Worm (Caenorhabditis elegans) whole organism, mixed stage, embryonic: ENCODE results near the gene C49C3.21.
"Not testable (repeated sequence)": the region's sequence is repeated elsewhere in the genome, so short reads cannot be mapped to it uniquely, and the experiment has no call there.

Source experiments
- M03D4.4 ChIP-seq: sonication (generic microtip); optimal IDR thresholded peaks from 2 replicates; lab custom pipeline; 2017; ENCODE audit warnings: mild to moderate bottlenecking, missing genetic modification characterization, missing compliant biosample characterization
- bed-3 ChIP-seq: fragments of 200-800 bp; sonication (Bioruptor generic); optimal IDR thresholded peaks from 3 replicates; lab custom pipeline; 2018; ENCODE audit warnings: mild to moderate bottlenecking, missing genetic modification characterization, moderate library complexity, missing compliant biosample characterization
- ceh-39 ChIP-seq: fragments of 150-350 bp; optimal IDR thresholded peaks from 2 replicates; lab custom pipeline; 2014; ENCODE audit warnings: missing biosample characterization, missing genetic modification characterization
- ceh-43 ChIP-seq: fragments of 200-800 bp; sonication (Bioruptor generic); optimal IDR thresholded peaks from 2 replicates; lab custom pipeline; 2018; ENCODE audit warnings: mild to moderate bottlenecking, missing genetic modification characterization, moderate library complexity, missing compliant biosample characterization
- ceh-83 ChIP-seq: fragments of 200-800 bp; sonication (Bioruptor generic); optimal IDR thresholded peaks from 2 replicates; lab custom pipeline; 2018; ENCODE audit warnings: mild to moderate bottlenecking, missing genetic modification characterization, missing compliant biosample characterization
- drap-1 ChIP-seq: fragments of 200-800 bp; sonication (Bioruptor generic); optimal IDR thresholded peaks from 3 replicates; lab custom pipeline; 2018; ENCODE audit warnings: mild to moderate bottlenecking, missing genetic modification characterization, missing compliant biosample characterization
- elt-3 ChIP-seq: fragments of 150-350 bp; optimal IDR thresholded peaks from 2 replicates; lab custom pipeline; 2014; ENCODE audit warnings: missing biosample characterization, missing genetic modification characterization
- flh-1 ChIP-seq: fragments of 200-800 bp; sonication (Bioruptor generic); optimal IDR thresholded peaks from 2 replicates; lab custom pipeline; 2018; ENCODE audit warnings: mild to moderate bottlenecking, missing genetic modification characterization, moderate library complexity, missing compliant biosample characterization
- ham-2 ChIP-seq: fragments of 200-800 bp; sonication (Bioruptor generic); optimal IDR thresholded peaks from 2 replicates; lab custom pipeline; 2018; ENCODE audit warnings: mild to moderate bottlenecking, missing genetic modification characterization, missing compliant biosample characterization
- hlh-1 ChIP-seq: fragments of 150-350 bp; optimal IDR thresholded peaks from 2 replicates; lab custom pipeline; 2014; ENCODE audit warnings: missing biosample characterization, missing genetic modification reagents, missing genetic modification characterization
- lin-13 ChIP-seq: fragments of 150-350 bp; optimal IDR thresholded peaks from 2 replicates; lab custom pipeline; 2014; ENCODE audit warnings: missing biosample characterization, missing genetic modification characterization
- lsy-2 ChIP-seq: fragments of 150-350 bp; optimal IDR thresholded peaks from 2 replicates; lab custom pipeline; 2014; ENCODE audit warnings: missing biosample characterization, missing genetic modification characterization
- mab-5 ChIP-seq: fragments of 150-350 bp; optimal IDR thresholded peaks from 2 replicates; lab custom pipeline; 2014; ENCODE audit warnings: missing biosample characterization, missing genetic modification characterization
- mep-1 ChIP-seq: fragments of 150-350 bp; optimal IDR thresholded peaks from 2 replicates; lab custom pipeline; 2017; ENCODE audit warnings: missing biosample characterization, missing genetic modification reagents, missing genetic modification characterization, inconsistent platforms
- mls-2 ChIP-seq: sonication (generic microtip); optimal IDR thresholded peaks from 2 replicates; lab custom pipeline; 2016; ENCODE audit warnings: mild to moderate bottlenecking, missing genetic modification characterization, moderate library complexity, missing compliant biosample characterization
- nhr-12 ChIP-seq: fragments of 150-350 bp; optimal IDR thresholded peaks from 2 replicates; lab custom pipeline; 2014; ENCODE audit warnings: missing biosample characterization, missing genetic modification characterization
- nhr-237 ChIP-seq: fragments of 150-350 bp; optimal IDR thresholded peaks from 2 replicates; lab custom pipeline; 2014; ENCODE audit warnings: missing biosample characterization, missing genetic modification characterization
- nhr-28 ChIP-seq: fragments of 150-350 bp; optimal IDR thresholded peaks from 2 replicates; lab custom pipeline; 2014; ENCODE audit warnings: missing biosample characterization, missing genetic modification characterization
- nhr-76 ChIP-seq: sonication (generic microtip); optimal IDR thresholded peaks from 2 replicates; lab custom pipeline; 2017; ENCODE audit warnings: missing biosample characterization, missing genetic modification characterization
- pha-4 ChIP-seq: fragments of 150-350 bp; optimal IDR thresholded peaks from 2 replicates; lab custom pipeline; 2018; ENCODE audit warnings: missing biosample characterization, missing genetic modification reagents, missing genetic modification characterization
- sem-2 ChIP-seq: fragments of 200-800 bp; sonication (Bioruptor generic); optimal IDR thresholded peaks from 2 replicates; lab custom pipeline; 2018; ENCODE audit warnings: mild to moderate bottlenecking, missing genetic modification characterization, missing compliant biosample characterization
- snpc-4 ChIP-seq: fragments of 150-350 bp; optimal IDR thresholded peaks from 2 replicates; lab custom pipeline; 2014; ENCODE audit warnings: missing biosample characterization, missing genetic modification characterization
- sptf-1 ChIP-seq: sonication (generic microtip); optimal IDR thresholded peaks from 2 replicates; lab custom pipeline; 2017; ENCODE audit warnings: mild to moderate bottlenecking, missing genetic modification characterization, moderate library complexity, missing compliant biosample characterization
- unc-120 ChIP-seq: sonication (generic microtip); optimal IDR thresholded peaks from 2 replicates; lab custom pipeline; 2017; ENCODE audit warnings: missing genetic modification characterization, missing compliant biosample characterization; ENCODE audit not compliant: poor library complexity, severe bottlenecking
- unc-39 ChIP-seq: fragments of 150-350 bp; optimal IDR thresholded peaks from 2 replicates; lab custom pipeline; 2014; ENCODE audit warnings: missing biosample characterization, missing genetic modification characterization
- unc-62 ChIP-seq: fragments of 150-350 bp; optimal IDR thresholded peaks from 2 replicates; lab custom pipeline; 2014; ENCODE audit warnings: missing biosample characterization, missing genetic modification reagents, missing genetic modification characterization
- zip-8 ChIP-seq: fragments of 150-350 bp; optimal IDR thresholded peaks from 2 replicates; lab custom pipeline; 2014; ENCODE audit warnings: missing biosample characterization, missing genetic modification characterization
- ztf-11 ChIP-seq: fragments of 150-350 bp; optimal IDR thresholded peaks from 2 replicates; lab custom pipeline; 2014; ENCODE audit warnings: missing biosample characterization, missing genetic modification characterization

C49C3.21 gene

DNA sequence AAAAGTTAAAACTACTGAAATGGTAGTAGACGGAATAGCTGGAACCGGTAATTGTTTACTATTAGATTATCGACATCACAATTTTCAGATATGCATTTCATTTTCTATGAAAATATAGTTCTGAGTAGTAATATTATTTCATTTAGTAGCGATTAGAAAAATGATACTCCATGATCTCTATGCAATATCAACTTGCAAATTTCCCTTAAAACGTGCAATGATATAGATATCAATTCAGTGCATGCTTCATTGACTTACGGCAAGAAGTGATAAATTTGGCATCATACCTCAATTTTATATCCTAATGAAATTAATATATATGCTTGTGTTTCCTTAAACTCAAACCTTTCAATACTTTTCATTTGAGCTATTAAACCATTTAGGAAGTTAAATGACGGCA lies at the start of gene C49C3.21:
Gene C49C3.21 (plus strand): TSS at position 301 of the 400 bp plus-strand sequence.
- TF ChIP-seq lin-13 (no peak), ham-2 (GFP tag; lab: Kevin White, UChicago) (no peak), unc-39 (no peak)

DNA sequence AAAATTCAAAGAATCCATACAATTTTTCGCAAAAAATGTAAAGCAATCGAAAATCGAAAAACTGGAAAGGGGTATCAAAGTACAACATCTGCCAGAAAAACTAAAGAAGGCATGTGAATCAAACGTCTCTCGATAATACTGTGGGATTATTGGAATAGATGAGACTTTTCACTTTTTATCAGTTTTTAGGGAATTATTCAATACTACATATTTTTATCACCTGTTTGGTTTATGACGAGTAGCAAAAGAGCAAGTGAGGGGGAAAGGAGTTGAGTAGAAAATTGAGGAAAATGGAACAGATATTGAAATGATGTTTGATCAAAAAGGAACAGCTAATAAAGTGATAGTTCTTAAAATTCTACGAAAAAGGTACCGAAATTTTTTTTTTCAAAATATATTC lies 49.7 kb upstream of the C49C3.21 start:
- no peak for TF ChIP-seq elt-3 (tag; lab: Kevin White, UChicago)
- no peak for TF ChIP-seq ztf-11 (tag; lab: Kevin White, UChicago)
- no peak for TF ChIP-seq ham-2 (GFP tag; lab: Kevin White, UChicago)
- TF ChIP-seq M03D4.4 (tag; lab: Kevin White, UChicago): no peak
- TF ChIP-seq hlh-1 (tag; lab: Kevin White, UChicago): no peak
- TF ChIP-seq nhr-12 (tag; lab: Kevin White, UChicago): no peak
- TF ChIP-seq, all 35 proteins: peak for 0

DNA sequence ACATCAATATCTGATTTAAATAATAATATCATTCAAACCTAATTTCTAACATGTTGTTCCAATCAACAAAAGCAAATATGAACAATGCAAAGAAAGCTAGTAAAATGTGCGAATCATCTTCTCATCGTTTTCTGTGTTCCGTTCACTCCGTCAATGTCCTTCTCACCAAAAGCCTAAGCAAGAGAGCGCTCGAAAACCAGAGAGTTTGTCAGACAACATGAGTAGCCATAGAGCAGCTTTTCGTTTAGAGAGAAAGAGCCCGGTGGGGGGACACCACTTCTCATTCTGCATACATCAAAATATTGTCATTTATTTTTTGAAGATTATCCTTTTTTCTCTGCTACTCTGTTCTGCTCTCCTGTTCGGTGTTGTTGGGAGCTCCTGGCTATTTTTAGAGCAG lies 49.1 kb upstream of the C49C3.21 start:
- no peak for TF ChIP-seq flh-1 (GFP tag; lab: Kevin White, UChicago)
- no peak for TF ChIP-seq mls-2
- no peak for TF ChIP-seq nhr-28
- no peak for TF ChIP-seq lin-13
- TF ChIP-seq ceh-83 (GFP tag; lab: Kevin White, UChicago): no peak
- TF ChIP-seq lsy-2: no peak
- peak; percentile 14 for TF ChIP-seq pha-4 (tag; lab: Kevin White, UChicago)
- TF ChIP-seq drap-1 (GFP tag; lab: Kevin White, UChicago): no peak
- no peak for TF ChIP-seq ceh-39 (tag; lab: Kevin White, UChicago)
- TF ChIP-seq unc-62 (GFP tag; lab: Kevin White, UChicago): no peak
- TF ChIP-seq nhr-76 (tag; lab: Kevin White, UChicago): no peak
- peak; percentile 19 for TF ChIP-seq unc-120 (tag; lab: Kevin White, UChicago)
- TF ChIP-seq snpc-4 (tag; lab: Kevin White, UChicago): no peak
- no peak for TF ChIP-seq mab-5 (tag; lab: Kevin White, UChicago)
- no peak for TF ChIP-seq ztf-11 (tag; lab: Kevin White, UChicago)
- no peak for TF ChIP-seq bed-3
- no peak for TF ChIP-seq unc-39
- TF ChIP-seq hlh-1 (tag; lab: Kevin White, UChicago): peak; percentile 20

DNA sequence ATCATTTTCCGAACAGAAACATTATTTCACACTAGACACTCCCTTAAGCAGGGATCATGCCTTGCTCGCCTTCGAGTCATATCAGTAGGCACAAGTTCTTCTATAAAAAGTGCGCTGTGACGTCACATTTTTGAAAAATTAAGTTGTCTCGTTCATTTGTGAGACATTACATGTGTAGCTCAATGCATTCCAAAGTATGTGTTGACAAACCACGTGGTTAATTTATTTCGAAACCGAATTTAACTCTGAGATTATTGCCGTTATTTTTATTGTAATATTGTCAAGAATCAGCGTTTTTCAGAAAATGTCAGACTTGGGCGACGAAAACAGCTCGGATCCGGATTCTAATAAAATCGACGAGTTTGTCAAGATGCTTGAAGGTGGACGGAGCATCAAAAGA lies 48.3 kb upstream of the C49C3.21 start, which contains the start of gene T28F3.5:
Gene T28F3.5 (plus strand): TSS at position 301 of the 400 bp plus-strand sequence.
- TF ChIP-seq unc-39: no peak
- TF ChIP-seq unc-62 (GFP tag; lab: Kevin White, UChicago): no peak
- no peak for TF ChIP-seq ceh-39 (tag; lab: Kevin White, UChicago)
- TF ChIP-seq ceh-43 (GFP tag; lab: Kevin White, UChicago): no peak
- no peak for TF ChIP-seq sptf-1 (tag; lab: Kevin White, UChicago)
- no peak for TF ChIP-seq nhr-28
- no peak for TF ChIP-seq lin-13
- TF ChIP-seq nhr-76 (tag; lab: Kevin White, UChicago): no peak

DNA sequence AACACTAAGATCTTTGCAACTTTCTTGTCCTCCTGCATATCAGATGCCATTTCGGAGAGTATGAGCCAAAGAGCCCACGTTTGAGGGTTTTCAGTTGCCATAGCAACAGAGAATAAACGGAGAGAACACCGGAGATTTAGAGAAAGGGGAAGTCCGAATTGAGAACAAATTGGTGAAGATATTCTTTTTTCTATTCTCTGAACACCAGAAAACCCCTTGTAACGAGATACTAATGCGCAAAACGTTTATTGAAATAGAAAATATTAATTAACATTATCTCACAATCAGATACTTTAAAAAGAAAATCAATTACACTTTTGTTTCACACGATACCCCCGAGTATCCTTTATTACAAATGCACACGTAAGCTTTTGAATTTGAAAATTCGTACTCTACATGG lies 40.8 kb upstream of the C49C3.21 start, which contains the start of gene ifta-2:
Gene ifta-2 (minus strand): TSS at position 101 of the 400 bp plus-strand sequence.
- TF ChIP-seq sem-2 (GFP tag; lab: Kevin White, UChicago) (no peak), sptf-1 (tag; lab: Kevin White, UChicago) (no peak), unc-120 (tag; lab: Kevin White, UChicago) (no peak)

DNA sequence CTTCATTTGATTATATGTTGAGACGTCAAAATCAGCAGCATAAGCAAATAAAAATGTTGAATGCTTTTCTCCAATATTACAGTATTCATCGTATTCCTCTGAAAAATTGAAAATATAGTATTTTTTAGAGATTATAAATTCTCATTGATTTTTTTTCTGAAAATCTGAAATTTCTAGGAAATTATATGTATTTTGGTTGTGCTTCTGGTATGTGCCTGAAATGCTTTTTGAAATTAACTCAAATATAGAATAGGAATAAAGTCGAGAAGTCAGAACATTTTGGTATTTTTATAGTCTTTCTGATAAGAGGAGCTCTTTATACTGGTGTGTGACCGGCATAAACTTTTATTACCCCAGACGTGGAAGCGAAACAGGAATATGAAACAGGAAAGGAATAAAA lies 35.5 kb upstream of the C49C3.21 start, which contains the start of gene T28F3.8:
Gene T28F3.8 (minus strand): TSS at position 101 of the 400 bp plus-strand sequence.
- not testable (repeated sequence) for TF ChIP-seq lsy-2; mep-1 (tag; lab: Kevin White, UChicago); nhr-237 (tag; lab: Kevin White, UChicago)

DNA sequence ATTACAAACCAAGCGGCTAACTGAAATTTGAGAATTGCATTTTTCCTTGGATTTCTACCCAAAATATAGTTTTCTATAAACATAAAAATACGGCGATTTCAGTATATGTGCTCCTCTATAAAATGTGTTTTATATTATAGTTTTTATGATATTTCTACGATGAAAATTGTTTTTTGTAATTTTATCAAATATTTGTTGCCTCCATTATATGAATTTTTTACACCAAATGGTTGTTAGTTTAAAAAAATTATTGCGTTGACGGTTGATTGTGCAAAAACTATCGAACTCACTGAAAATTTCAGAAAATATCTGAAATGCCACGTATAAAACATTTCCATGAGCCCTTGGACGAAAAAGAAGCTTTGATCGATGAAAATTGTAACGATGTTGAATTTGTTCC lies 34.6 kb upstream of the C49C3.21 start, which contains the start of gene T28F3.9:
Gene T28F3.9 (plus strand): TSS at position 301 of the 400 bp plus-strand sequence.
- TF ChIP-seq zip-8 (tag; lab: Kevin White, UChicago) (no peak), snpc-4 (tag; lab: Kevin White, UChicago) (no peak), unc-39 (no peak), nhr-237 (tag; lab: Kevin White, UChicago) (no peak), mls-2 (no peak), pha-4 (tag; lab: Kevin White, UChicago) (no peak)
